Fruit fly (Drosophila melanogaster): ENCODE data around the gene Taf13.

Taf13 gene

DNA sequence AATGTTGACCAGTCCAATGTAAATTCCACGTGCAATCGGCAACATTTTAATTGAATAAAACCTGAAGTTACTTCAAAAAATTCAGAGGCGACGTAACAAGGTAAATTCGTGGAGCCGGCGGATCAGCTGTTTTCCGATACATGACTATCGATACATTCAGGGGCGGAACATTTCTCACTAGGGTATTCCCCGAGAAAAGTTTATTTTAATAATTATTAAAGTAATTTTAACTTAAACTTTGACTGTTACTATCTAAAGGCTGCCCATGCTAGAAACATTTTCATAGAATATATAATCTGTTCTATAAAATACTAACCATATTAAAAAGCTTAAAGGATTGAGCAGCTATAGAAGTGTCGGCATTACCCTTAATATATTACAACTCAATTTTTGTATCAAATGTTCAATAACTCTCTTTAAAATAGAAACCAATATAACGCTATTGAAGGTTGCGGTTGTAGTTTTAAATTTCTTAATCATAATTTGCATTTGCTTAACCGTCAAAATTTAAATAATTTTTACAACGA is 3.5 kb upstream of the Taf13 start, which contains the start of the genes mRpS18B and Kua (continued):
- TF ChIP-seq CG7368 (GFP tag; optimal IDR thresholded peaks at IDR 0.05) (no peak), Blimp-1 (GFP tag; optimal IDR thresholded peaks at IDR 0.05) (no peak), fd59A (GFP tag; optimal IDR thresholded peaks at IDR 0.05) (no peak), Met (GFP tag; optimal IDR thresholded peaks at IDR 0.05) (peak; percentile 29), CG6276 (GFP tag; optimal IDR thresholded peaks at IDR 0.05) (no peak), CG8632 (GFP tag; optimal IDR thresholded peaks at IDR 0.05) (peak; percentile 28), CG34406 (GFP tag; optimal IDR thresholded peaks at IDR 0.05) (peak; percentile 15), CG6808 (GFP tag; optimal IDR thresholded peaks at IDR 0.05) (no peak), CG1621 (tag; optimal IDR thresholded peaks at IDR 0.05) (no peak), topi (GFP tag; optimal IDR thresholded peaks at IDR 0.05) (peak; percentile 23), Hr4 (GFP tag; optimal IDR thresholded peaks at IDR 0.05) (peak; percentile 49), pdm3 (GFP tag; optimal IDR thresholded peaks at IDR 0.05) (peak; percentile 39), cyc (GFP tag; optimal IDR thresholded peaks at IDR 0.05) (peak; percentile 42), CG6163 (GFP tag; IDR thresholded peaks at IDR 0.05) (peak; percentile 66), CG11902 (GFP tag; optimal IDR thresholded peaks at IDR 0.05) (peak; percentile 67)

DNA sequence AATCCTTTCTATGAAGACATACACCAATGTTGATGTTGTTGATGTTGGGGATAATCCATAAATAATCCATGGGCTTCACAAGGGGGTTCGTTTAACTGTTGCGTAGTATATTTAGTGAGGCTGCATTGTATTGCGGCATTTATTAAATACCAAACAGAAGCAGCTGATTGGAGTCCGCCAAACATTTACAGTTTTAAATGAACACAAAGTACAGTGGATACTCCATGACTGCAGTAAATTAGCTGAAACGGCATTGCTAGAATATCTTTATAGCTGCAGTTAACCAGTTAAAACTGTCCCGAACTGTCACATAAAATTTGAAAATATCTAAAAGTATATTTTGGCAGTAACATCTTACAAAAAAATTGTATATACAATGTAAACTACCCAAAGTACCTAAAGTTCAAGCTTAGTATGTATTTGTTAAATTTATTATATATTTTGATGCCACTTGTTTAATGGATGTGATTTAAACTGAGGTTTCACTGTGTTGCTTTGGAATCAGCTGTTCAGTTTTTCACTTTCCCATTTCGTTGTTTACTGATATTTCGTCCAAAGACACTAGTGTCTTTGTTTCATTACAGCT is 2.5 kb downstream of the Taf13 start, which contains the start of the genes CG10747 and Pyroxd1:
Gene CG10747 (minus strand): TSS at position 255 of the 586 bp plus-strand sequence.
Gene Pyroxd1 (plus strand): TSS at position 342 of the 586 bp plus-strand sequence.
- peak; percentile 98 for TF ChIP-seq CG6792 (GFP tag; optimal IDR thresholded peaks at IDR 0.05)
- TF ChIP-seq CG10631 (GFP tag; optimal IDR thresholded peaks at IDR 0.05): peak; percentile 99
- peak; percentile 98 for TF ChIP-seq Ets21C (GFP tag; optimal IDR thresholded peaks at IDR 0.05)
- peak; percentile 98 for TF ChIP-seq CG8632 (GFP tag; optimal IDR thresholded peaks at IDR 0.05)
- peak; percentile 97 for TF ChIP-seq CG6808 (GFP tag; optimal IDR thresholded peaks at IDR 0.05)
- peak; percentile 97 for TF ChIP-seq CG1621 (tag; optimal IDR thresholded peaks at IDR 0.05)
- peak; percentile 98 for TF ChIP-seq Eip93F (GFP tag; optimal IDR thresholded peaks at IDR 0.05)
- peak; percentile 99 for TF ChIP-seq Smox (GFP tag; optimal IDR thresholded peaks at IDR 0.05)
- peak; percentile 100 for TF ChIP-seq Hr4 (GFP tag; optimal IDR thresholded peaks at IDR 0.05)
- TF ChIP-seq CG6276 (GFP tag; optimal IDR thresholded peaks at IDR 0.05): peak; percentile 99
- peak; percentile 99 for TF ChIP-seq Hr39 (GFP tag; optimal IDR thresholded peaks at IDR 0.05)
- peak; percentile 100 for TF ChIP-seq CG8119 (GFP tag; IDR thresholded peaks at IDR 0.05)
- TF ChIP-seq CG6163 (GFP tag; IDR thresholded peaks at IDR 0.05): peak; percentile 97
- TF ChIP-seq Hr38 (GFP tag; optimal IDR thresholded peaks at IDR 0.05): peak; percentile 88
- TF ChIP-seq CG15336 (GFP tag; IDR thresholded peaks at IDR 0.05): peak; percentile 99
- peak; percentile 99 for TF ChIP-seq CG11762 (GFP tag; optimal IDR thresholded peaks at IDR 0.05; ENCODE audit: insufficient read depth)
- TF ChIP-seq salr (GFP tag; optimal IDR thresholded peaks at IDR 0.05): peak; percentile 95 to 99
- TF ChIP-seq Sox102F (GFP tag; optimal IDR thresholded peaks at IDR 0.05): peak; percentile 99
- TF ChIP-seq eg (GFP tag; IDR thresholded peaks at IDR 0.05): peak; percentile 99
- peak; percentile 99 for TF ChIP-seq lz (GFP tag; optimal IDR thresholded peaks at IDR 0.05)
- peak; percentile 96 for TF ChIP-seq CG9139 (GFP tag; optimal IDR thresholded peaks at IDR 0.05)
- TF ChIP-seq CG4318 (GFP tag; optimal IDR thresholded peaks at IDR 0.05): peak; percentile 99
- peak; percentile 98 for TF ChIP-seq CG11294 (GFP tag; IDR thresholded peaks at IDR 0.05)
- TF ChIP-seq CG32006 (GFP tag; optimal IDR thresholded peaks at IDR 0.05): peak; percentile 100
- peak; percentile 99 for TF ChIP-seq CG34406 (GFP tag; optimal IDR thresholded peaks at IDR 0.05)
- TF ChIP-seq fkh (GFP tag; optimal IDR thresholded peaks at IDR 0.05): peak; percentile 87
- peak; percentile 99 for TF ChIP-seq acj6 (GFP tag; optimal IDR thresholded peaks at IDR 0.05)
- TF ChIP-seq CG16779 (tag; optimal IDR thresholded peaks at IDR 0.05): peak; percentile 98
- peak; percentile 98 for TF ChIP-seq achi (GFP tag; optimal IDR thresholded peaks at IDR 0.05)
- peak; percentile 99 for TF ChIP-seq Met (GFP tag; optimal IDR thresholded peaks at IDR 0.05)
- peak; percentile 99 for TF ChIP-seq Sox15 (GFP tag; optimal IDR thresholded peaks at IDR 0.05)
- peak; percentile 99 for TF ChIP-seq esn (GFP tag; optimal IDR thresholded peaks at IDR 0.05)
- peak; percentile 99 for TF ChIP-seq pdm3 (GFP tag; optimal IDR thresholded peaks at IDR 0.05)
- TF ChIP-seq fd85E (GFP tag; optimal IDR thresholded peaks at IDR 0.05): peak; percentile 94
- peak; percentile 98 for TF ChIP-seq fd59A (GFP tag; optimal IDR thresholded peaks at IDR 0.05)
- peak; percentile 96 for TF ChIP-seq vri (GFP tag; optimal IDR thresholded peaks at IDR 0.05)
- peak; percentile 99 for TF ChIP-seq cyc (GFP tag; optimal IDR thresholded peaks at IDR 0.05)
- TF ChIP-seq net (GFP tag; optimal IDR thresholded peaks at IDR 0.05): peak; percentile 99
- TF ChIP-seq Ets96B (tag; optimal IDR thresholded peaks at IDR 0.05): peak; percentile 98
- TF ChIP-seq Blimp-1 (GFP tag; optimal IDR thresholded peaks at IDR 0.05): peak; percentile 96
- peak; percentile 98 for TF ChIP-seq Eip75B (GFP tag; optimal IDR thresholded peaks at IDR 0.05)
- peak; percentile 99 for TF ChIP-seq Lpt (GFP tag; optimal IDR thresholded peaks at IDR 0.05)
- TF ChIP-seq OdsH (GFP tag; optimal IDR thresholded peaks at IDR 0.05): peak; percentile 99
- peak; percentile 99 for TF ChIP-seq Sox14 (GFP tag; optimal IDR thresholded peaks at IDR 0.05)
